Worm (Caenorhabditis elegans): Measurements from ENCODE around the gene C47E12.11.

DNA sequence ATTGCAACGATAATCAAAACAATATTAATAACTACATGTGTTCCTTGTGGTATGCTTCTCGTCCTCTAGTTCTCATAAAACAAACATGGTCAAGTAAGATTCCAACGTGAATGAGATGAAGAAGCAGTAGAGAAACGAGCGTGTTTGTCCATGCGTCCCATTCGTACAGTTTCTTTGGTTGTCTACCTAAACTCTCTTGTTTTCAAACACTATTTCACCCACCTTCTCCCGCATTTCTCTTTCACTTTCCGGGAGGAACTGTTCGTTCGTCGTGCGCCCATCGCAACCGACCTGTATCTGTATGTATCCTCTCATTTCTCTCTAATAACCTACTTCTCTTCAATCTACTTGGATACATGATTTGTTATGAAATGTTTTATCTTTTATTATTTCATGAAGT lies 38.6 kb downstream of the C47E12.11 start:
- TF ChIP-seq tag-97 (GFP tag; IDR thresholded peaks at IDR 0.05) (no peak), snpc-4 (tag; optimal IDR thresholded peaks at IDR 0.05) (no peak), set-16 (GFP tag; IDR thresholded peaks at IDR 0.05) (no peak), daf-19 (GFP tag; conservative IDR thresholded peaks at IDR 0.05) (no peak), lir-3 (tag; optimal IDR thresholded peaks at IDR 0.05) (no peak), ceh-20 (GFP tag; IDR thresholded peaks at IDR 0.05) (no peak), unc-130 (GFP tag; optimal IDR thresholded peaks at IDR 0.05) (no peak)

All from whole organism, L4 larva.